ENCODE assay signal across 3 fruit fly cellular contexts in the genomic region with DNA sequence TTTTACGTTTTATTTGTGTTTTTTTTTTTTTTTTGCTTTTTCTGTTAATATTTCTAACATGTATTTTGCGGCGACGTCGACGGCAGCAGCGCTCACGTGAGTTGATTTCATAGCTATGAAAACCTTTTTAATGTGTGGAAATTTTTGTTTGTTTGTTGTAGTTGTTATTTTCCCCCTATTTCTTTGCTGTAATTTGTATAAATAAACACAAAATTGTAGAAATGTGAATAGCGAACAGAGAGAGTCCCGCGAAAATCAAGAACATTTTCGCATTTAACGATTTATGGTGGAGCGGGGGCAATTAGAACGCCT.
TF ChIP-seq lines count a peak whose summit lies in the region.

No protein-coding gene starts in this region.

- no peak for TF ChIP-seq CTCF in whole organism, embryonic (GFP tag; optimal IDR thresholded peaks at IDR 0.05; lab: Kevin White, UChicago)

TF ChIP-seq in whole organism, adult, 20 proteins besides CTCF, POLR2A, EP300 and RAD21:
- TF ChIP-seq CG5204 (GFP tag; optimal IDR thresholded peaks at IDR 0.05; lab: Kevin White, UChicago) = peak; percentile 53
- TF ChIP-seq Hr96 (GFP tag; optimal IDR thresholded peaks at IDR 0.05; lab: Kevin White, UChicago) = no peak
- peak; percentile 51 for TF ChIP-seq ovo (GFP tag; optimal IDR thresholded peaks at IDR 0.05; lab: Kevin White, UChicago)
- no peak for TF ChIP-seq kay (GFP tag; lab: Kevin White, UChicago; ENCODE audit: borderline replicate concordance)

TF ChIP-seq in whole organism, embryonic, 481 proteins besides CTCF, POLR2A, EP300 and RAD21:
- TF ChIP-seq B-H1 (GFP tag; IDR thresholded peaks at IDR 0.05; lab: Robert Waterston, UW) (no peak), Drgx (GFP tag; IDR thresholded peaks at IDR 0.05; lab: Robert Waterston, UW) (peak; percentile 58; the same call in 1 of the 2 replicates), Adf1 (GFP tag; IDR thresholded peaks at IDR 0.05; lab: Robert Waterston, UW) (peak; percentile 81), chinmo (GFP tag; IDR thresholded peaks at IDR 0.05; lab: Robert Waterston, UW; ENCODE audit: partially characterized antibody) (0 out of 4 replicates have a peak, but pooled peaks have one; percentile 5), eve (GFP tag; optimal IDR thresholded peaks at IDR 0.05; lab: Kevin White, UChicago) (peak in 1 of 2 experiments; percentile 3), lab (GFP tag; optimal IDR thresholded peaks at IDR 0.05; lab: Kevin White, UChicago) (no peak), Oaz (GFP tag; IDR thresholded peaks at IDR 0.05; lab: Robert Waterston, UW) (no peak), luna (GFP tag; optimal IDR thresholded peaks at IDR 0.05; lab: Kevin White, UChicago) (no peak), fd96Cb (tag; optimal IDR thresholded peaks at IDR 0.05; lab: Kevin White, UChicago) (no peak), sd (tag; optimal IDR thresholded peaks at IDR 0.05; lab: Kevin White, UChicago) (peak; percentile 5), ac (GFP tag; optimal IDR thresholded peaks at IDR 0.05; lab: Kevin White, UChicago) (no peak), Sox100B (GFP tag; optimal IDR thresholded peaks at IDR 0.05; lab: Kevin White, UChicago) (no peak), odd (GFP tag; optimal IDR thresholded peaks at IDR 0.05; lab: Kevin White, UChicago) (no peak), stc (GFP tag; IDR thresholded peaks at IDR 0.05; lab: Robert Waterston, UW) (0 out of 2 replicates have a peak, but pooled peaks have one; percentile 29), cwo (GFP tag; optimal IDR thresholded peaks at IDR 0.05; lab: Kevin White, UChicago) (peak; percentile 85), CG18262 (tag; optimal IDR thresholded peaks at IDR 0.05; lab: Kevin White, UChicago) (no peak)

TF ChIP-seq in whole organism, prepupa, 60 proteins besides CTCF, POLR2A, EP300 and RAD21:
- TF ChIP-seq dsx (GFP tag; optimal IDR thresholded peaks at IDR 0.05; lab: Kevin White, UChicago; ENCODE audit: poor library complexity, severe bottlenecking) (no peak), CG8119 (GFP tag; IDR thresholded peaks at IDR 0.05; lab: Robert Waterston, UW) (peak; percentile 65; the same call in 2 of the 3 replicates)
